Fruit fly (Drosophila melanogaster): ENCODE data around the gene AstCC.
A peak's percentile ranks its signal among the peaks of the same experiment; 100 is the strongest.

DNA sequence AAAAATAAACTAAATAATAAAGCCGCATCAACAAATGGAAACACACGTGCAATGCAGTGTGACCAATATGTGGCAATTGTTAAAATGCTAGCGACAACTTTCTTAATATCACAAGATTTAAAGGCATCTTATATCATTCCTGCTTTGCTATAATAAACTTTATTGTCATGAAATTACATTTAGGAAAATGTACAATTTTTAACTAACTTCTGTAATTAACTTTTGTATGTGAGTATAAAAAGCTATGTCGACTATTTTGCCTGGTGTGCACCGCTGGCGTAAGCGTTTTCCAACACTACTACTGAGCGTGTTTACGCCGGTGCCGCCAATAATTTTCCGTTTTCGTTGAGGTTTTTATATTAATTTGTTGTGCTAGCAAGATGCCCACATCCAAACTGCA, 38.5 kb upstream of the AstCC start, which contains the start of the genes Csl4 and Nup160:
- TF ChIP-seq Myc (optimal IDR thresholded peaks at IDR 0.05) (peak; percentile 69), sv (GFP tag; optimal IDR thresholded peaks at IDR 0.05) (peak; percentile 84), lola (GFP tag; optimal IDR thresholded peaks at IDR 0.05) (no peak), Abd-B (GFP tag; optimal IDR thresholded peaks at IDR 0.05) (no peak), Hr83 (GFP tag; optimal IDR thresholded peaks at IDR 0.05; ENCODE audit: poor library complexity, severe bottlenecking) (peak; percentile 82), sage (GFP tag; optimal IDR thresholded peaks at IDR 0.05) (no peak), Mio (GFP tag; optimal IDR thresholded peaks at IDR 0.05) (peak; percentile 53)

All from whole organism, wandering third instar larva.